Worm (Caenorhabditis elegans) whole organism, mixed stage, embryonic: ENCODE results near the gene ZK180.6.
A peak's percentile ranks its signal among the peaks of the same experiment; 100 is the strongest.

ENCODE experiments used
- M03D4.4 ChIP-seq: sonication (generic microtip); optimal IDR thresholded peaks from 2 replicates; lab custom pipeline; 2017; ENCODE audit warnings: mild to moderate bottlenecking, missing genetic modification characterization, missing compliant biosample characterization
- bed-3 ChIP-seq: fragments of 200-800 bp; sonication (Bioruptor generic); optimal IDR thresholded peaks from 3 replicates; lab custom pipeline; 2018; ENCODE audit warnings: mild to moderate bottlenecking, missing genetic modification characterization, moderate library complexity, missing compliant biosample characterization
- blmp-1 ChIP-seq: fragments of 150-350 bp; optimal IDR thresholded peaks from 2 replicates; lab custom pipeline; 2014; ENCODE audit warnings: missing biosample characterization, missing genetic modification characterization
- ceh-39 ChIP-seq: fragments of 150-350 bp; optimal IDR thresholded peaks from 2 replicates; lab custom pipeline; 2014; ENCODE audit warnings: missing biosample characterization, missing genetic modification characterization
- ceh-43 ChIP-seq: fragments of 200-800 bp; sonication (Bioruptor generic); optimal IDR thresholded peaks from 2 replicates; lab custom pipeline; 2018; ENCODE audit warnings: mild to moderate bottlenecking, missing genetic modification characterization, moderate library complexity, missing compliant biosample characterization
- ces-1 ChIP-seq: fragments of 150-350 bp; optimal IDR thresholded peaks from 2 replicates; lab custom pipeline; 2014; ENCODE audit warnings: missing biosample characterization, missing genetic modification reagents, missing genetic modification characterization
- cnd-1 ChIP-seq: fragments of 200-800 bp; sonication (Bioruptor generic); optimal IDR thresholded peaks from 2 replicates; lab custom pipeline; 2018; ENCODE audit warnings: mild to moderate bottlenecking, missing genetic modification characterization, missing compliant biosample characterization
- drap-1 ChIP-seq: fragments of 200-800 bp; sonication (Bioruptor generic); optimal IDR thresholded peaks from 3 replicates; lab custom pipeline; 2018; ENCODE audit warnings: mild to moderate bottlenecking, missing genetic modification characterization, missing compliant biosample characterization
- elt-1 ChIP-seq: sonication (generic microtip); optimal IDR thresholded peaks from 2 replicates; lab custom pipeline; 2017; ENCODE audit warnings: missing genetic modification characterization, mild to moderate bottlenecking, missing compliant biosample characterization, antibody characterized with exemption, moderate library complexity, borderline replicate concordance; ENCODE audit not compliant: insufficient read depth
- elt-3 ChIP-seq: fragments of 150-350 bp; optimal IDR thresholded peaks from 2 replicates; lab custom pipeline; 2014; ENCODE audit warnings: missing biosample characterization, missing genetic modification characterization
- flh-1 ChIP-seq: fragments of 200-800 bp; sonication (Bioruptor generic); optimal IDR thresholded peaks from 2 replicates; lab custom pipeline; 2018; ENCODE audit warnings: mild to moderate bottlenecking, missing genetic modification characterization, moderate library complexity, missing compliant biosample characterization
- ham-2 ChIP-seq: fragments of 200-800 bp; sonication (Bioruptor generic); optimal IDR thresholded peaks from 2 replicates; lab custom pipeline; 2018; ENCODE audit warnings: mild to moderate bottlenecking, missing genetic modification characterization, missing compliant biosample characterization
- hlh-1 ChIP-seq: fragments of 150-350 bp; optimal IDR thresholded peaks from 2 replicates; lab custom pipeline; 2014; ENCODE audit warnings: missing biosample characterization, missing genetic modification reagents, missing genetic modification characterization
- lin-13 ChIP-seq: fragments of 150-350 bp; optimal IDR thresholded peaks from 2 replicates; lab custom pipeline; 2014; ENCODE audit warnings: missing biosample characterization, missing genetic modification characterization
- lin-32 ChIP-seq: fragments of 200-800 bp; sonication (Bioruptor generic); optimal IDR thresholded peaks from 2 replicates; lab custom pipeline; 2018; ENCODE audit warnings: mild to moderate bottlenecking, missing genetic modification characterization, missing compliant biosample characterization
- lsy-2 ChIP-seq: fragments of 150-350 bp; optimal IDR thresholded peaks from 2 replicates; lab custom pipeline; 2014; ENCODE audit warnings: missing biosample characterization, missing genetic modification characterization
- mab-5 ChIP-seq: fragments of 150-350 bp; optimal IDR thresholded peaks from 2 replicates; lab custom pipeline; 2014; ENCODE audit warnings: missing biosample characterization, missing genetic modification characterization
- mep-1 ChIP-seq: fragments of 150-350 bp; optimal IDR thresholded peaks from 2 replicates; lab custom pipeline; 2017; ENCODE audit warnings: missing biosample characterization, missing genetic modification reagents, missing genetic modification characterization, inconsistent platforms
- mls-2 ChIP-seq: sonication (generic microtip); optimal IDR thresholded peaks from 2 replicates; lab custom pipeline; 2016; ENCODE audit warnings: mild to moderate bottlenecking, missing genetic modification characterization, moderate library complexity, missing compliant biosample characterization
- nhr-12 ChIP-seq: fragments of 150-350 bp; optimal IDR thresholded peaks from 2 replicates; lab custom pipeline; 2014; ENCODE audit warnings: missing biosample characterization, missing genetic modification characterization
- nhr-2 ChIP-seq: fragments of 150-350 bp; optimal IDR thresholded peaks from 2 replicates; lab custom pipeline; 2014; ENCODE audit warnings: missing biosample characterization, missing genetic modification characterization
- nhr-28 ChIP-seq: fragments of 150-350 bp; optimal IDR thresholded peaks from 2 replicates; lab custom pipeline; 2014; ENCODE audit warnings: missing biosample characterization, missing genetic modification characterization
- nhr-76 ChIP-seq: sonication (generic microtip); optimal IDR thresholded peaks from 2 replicates; lab custom pipeline; 2017; ENCODE audit warnings: missing biosample characterization, missing genetic modification characterization
- pha-4 ChIP-seq: fragments of 150-350 bp; optimal IDR thresholded peaks from 2 replicates; lab custom pipeline; 2018; ENCODE audit warnings: missing biosample characterization, missing genetic modification reagents, missing genetic modification characterization
- sem-2 ChIP-seq: fragments of 200-800 bp; sonication (Bioruptor generic); optimal IDR thresholded peaks from 2 replicates; lab custom pipeline; 2018; ENCODE audit warnings: mild to moderate bottlenecking, missing genetic modification characterization, missing compliant biosample characterization
- snpc-4 ChIP-seq: fragments of 150-350 bp; optimal IDR thresholded peaks from 2 replicates; lab custom pipeline; 2014; ENCODE audit warnings: missing biosample characterization, missing genetic modification characterization
- sptf-1 ChIP-seq: sonication (generic microtip); optimal IDR thresholded peaks from 2 replicates; lab custom pipeline; 2017; ENCODE audit warnings: mild to moderate bottlenecking, missing genetic modification characterization, moderate library complexity, missing compliant biosample characterization
- tbx-8 ChIP-seq: fragments of 200-800 bp; sonication (Bioruptor generic); optimal IDR thresholded peaks from 2 replicates; lab custom pipeline; 2018; ENCODE audit warnings: mild to moderate bottlenecking, missing genetic modification characterization, moderate library complexity, missing compliant biosample characterization
- unc-120 ChIP-seq: sonication (generic microtip); optimal IDR thresholded peaks from 2 replicates; lab custom pipeline; 2017; ENCODE audit warnings: missing genetic modification characterization, missing compliant biosample characterization; ENCODE audit not compliant: poor library complexity, severe bottlenecking
- unc-39 ChIP-seq: fragments of 150-350 bp; optimal IDR thresholded peaks from 2 replicates; lab custom pipeline; 2014; ENCODE audit warnings: missing biosample characterization, missing genetic modification characterization
- unc-62 ChIP-seq: fragments of 150-350 bp; optimal IDR thresholded peaks from 2 replicates; lab custom pipeline; 2014; ENCODE audit warnings: missing biosample characterization, missing genetic modification reagents, missing genetic modification characterization
- zip-8 ChIP-seq: fragments of 150-350 bp; optimal IDR thresholded peaks from 2 replicates; lab custom pipeline; 2014; ENCODE audit warnings: missing biosample characterization, missing genetic modification characterization
- ztf-11 ChIP-seq: fragments of 150-350 bp; optimal IDR thresholded peaks from 2 replicates; lab custom pipeline; 2014; ENCODE audit warnings: missing biosample characterization, missing genetic modification characterization

Gene ZK180.6

ce11 chrIV:4481298-4481697, 43.5 kb downstream of the ZK180.6 start:
- TF ChIP-seq cnd-1, result no peak
- TF ChIP-seq pha-4 (tag; lab: Kevin White, UChicago), result no peak
- TF ChIP-seq elt-1 (tag; lab: Kevin White, UChicago), result no peak
- no peak for TF ChIP-seq zip-8
- no peak for TF ChIP-seq unc-62 (GFP tag; lab: Kevin White, UChicago)
- TF ChIP-seq M03D4.4 (tag; lab: Kevin White, UChicago), result no peak
- no peak for TF ChIP-seq ham-2 (GFP tag; lab: Kevin White, UChicago)
- no peak for TF ChIP-seq nhr-2
- no peak for TF ChIP-seq ztf-11 (tag; lab: Kevin White, UChicago)

- TF ChIP-seq cnd-1, result no peak
- TF ChIP-seq elt-3 (tag; lab: Kevin White, UChicago), result no peak
- no peak for TF ChIP-seq nhr-12 (tag; lab: Kevin White, UChicago)
- TF ChIP-seq zip-8, result no peak
- no peak for TF ChIP-seq mls-2 (tag; lab: Kevin White, UChicago)
- TF ChIP-seq bed-3 (GFP tag; lab: Kevin White, UChicago), result no peak
- no peak for TF ChIP-seq ces-1 (GFP tag; lab: Kevin White, UChicago)
- TF ChIP-seq blmp-1, result no peak
- no peak for TF ChIP-seq ztf-11 (tag; lab: Kevin White, UChicago)
- TF ChIP-seq elt-1 (tag; lab: Kevin White, UChicago), result no peak
- no peak for TF ChIP-seq mab-5
- TF ChIP-seq unc-62 (GFP tag; lab: Kevin White, UChicago), result no peak
- TF ChIP-seq snpc-4, result no peak
- TF ChIP-seq drap-1 (GFP tag; lab: Kevin White, UChicago), result no peak
- TF ChIP-seq lin-13 (tag; lab: Kevin White, UChicago), result no peak
- TF ChIP-seq ceh-39 (tag; lab: Kevin White, UChicago), result no peak
- TF ChIP-seq pha-4 (tag; lab: Kevin White, UChicago), result no peak
Measured at ce11 chrIV:4480027-4480426, 44.8 kb downstream of the ZK180.6 start, which contains the start of gene M01H9.10. Gene M01H9.10, minus strand, starts transcription at chrIV:4480127.

ce11 chrIV:4478612-4479011, 46.2 kb downstream of the ZK180.6 start:
- TF ChIP-seq lsy-2 (tag; lab: Kevin White, UChicago) (no peak), mab-5 (no peak), tbx-8 (no peak), blmp-1 (no peak), lin-32 (GFP tag; lab: Kevin White, UChicago) (no peak), hlh-1 (tag; lab: Kevin White, UChicago) (no peak), elt-3 (tag; lab: Kevin White, UChicago) (no peak), mls-2 (tag; lab: Kevin White, UChicago) (no peak)

- TF ChIP-seq mep-1, result peak; percentile 19
- no peak for TF ChIP-seq cnd-1
- peak; percentile 35 for TF ChIP-seq unc-120 (tag; lab: Kevin White, UChicago)
- no peak for TF ChIP-seq sptf-1 (tag; lab: Kevin White, UChicago)
- TF ChIP-seq lin-32 (GFP tag; lab: Kevin White, UChicago), result no peak
- TF ChIP-seq ceh-43 (GFP tag; lab: Kevin White, UChicago), result no peak
Measured at ce11 chrIV:4477009-4477471, 47.8 kb downstream of the ZK180.6 start, which contains the start of gene M01H9.3. Gene M01H9.3, minus strand, starts transcription at chrIV:4477059.

ce11 chrIV:4475362-4476086, 49.3 kb downstream of the ZK180.6 start:
- no peak for TF ChIP-seq hlh-1 (tag; lab: Kevin White, UChicago)
- no peak for TF ChIP-seq nhr-76 (tag; lab: Kevin White, UChicago)
- no peak for TF ChIP-seq lin-13 (tag; lab: Kevin White, UChicago)
- TF ChIP-seq snpc-4, result no peak
- no peak for TF ChIP-seq ztf-11 (tag; lab: Kevin White, UChicago)
- TF ChIP-seq lsy-2 (tag; lab: Kevin White, UChicago), result no peak
- TF ChIP-seq mep-1, result no peak
- TF ChIP-seq unc-62 (GFP tag; lab: Kevin White, UChicago), result no peak
- TF ChIP-seq flh-1 (GFP tag; lab: Kevin White, UChicago), result no peak
- TF ChIP-seq unc-39 (tag; lab: Kevin White, UChicago), result no peak
- TF ChIP-seq pha-4 (tag; lab: Kevin White, UChicago), result no peak
- TF ChIP-seq cnd-1, result no peak
- TF ChIP-seq drap-1 (GFP tag; lab: Kevin White, UChicago), result no peak
- TF ChIP-seq blmp-1, result no peak
- no peak for TF ChIP-seq sem-2 (GFP tag; lab: Kevin White, UChicago)
- TF ChIP-seq tbx-8, result no peak
- TF ChIP-seq nhr-28, result no peak
- no peak for TF ChIP-seq M03D4.4 (tag; lab: Kevin White, UChicago)
